Worm (Caenorhabditis elegans): ENCODE results near the gene srt-40.

The srt-40 gene

DNA sequence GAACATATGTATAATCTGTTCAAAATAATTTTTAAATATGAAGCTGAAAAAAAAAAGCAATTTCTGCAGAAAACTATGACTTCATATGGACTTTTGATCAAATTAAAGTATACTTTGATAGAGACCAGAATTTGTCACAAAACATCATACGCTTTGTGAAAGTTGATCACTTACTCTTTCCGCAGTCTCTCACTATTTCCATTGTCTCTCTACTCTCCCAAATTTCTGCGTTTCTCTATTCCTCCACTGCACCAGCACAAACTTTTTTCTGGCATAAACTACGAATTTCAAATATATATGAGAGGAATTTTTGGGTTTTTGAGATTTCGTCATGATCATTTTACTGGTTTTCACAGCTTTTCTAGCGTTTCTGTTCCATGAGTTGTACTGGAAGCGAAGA, 29.8 kb upstream of the srt-40 start, which contains the start of gene cyp-33C4:
cyp-33C4 (plus strand) TSS at position 293 of the 400 bp plus-strand sequence.
- TF ChIP-seq nhr-80 (tag; optimal IDR thresholded peaks at IDR 0.05), result peak; percentile 33
- TF ChIP-seq ztf-26 (tag; optimal IDR thresholded peaks at IDR 0.05), result no peak
- TF ChIP-seq mxl-1 (tag; optimal IDR thresholded peaks at IDR 0.05), result no peak
- TF ChIP-seq lin-35 (GFP tag; optimal IDR thresholded peaks at IDR 0.05), result no peak
- TF ChIP-seq hmg-1.2 (GFP tag; IDR thresholded peaks at IDR 0.05), result peak; percentile 71; the same call in 1 of the 2 replicates
- no peak for TF ChIP-seq ZK185.1 (tag; optimal IDR thresholded peaks at IDR 0.05; ENCODE audit: poor library complexity, severe bottlenecking)
- TF ChIP-seq cebp-1 (GFP tag; IDR thresholded peaks at IDR 0.05), result 0 out of 2 replicates have a peak, but pooled peaks have one; percentile 27
- TF ChIP-seq cebp-1 (tag; optimal IDR thresholded peaks at IDR 0.05), result peak; percentile 55

DNA sequence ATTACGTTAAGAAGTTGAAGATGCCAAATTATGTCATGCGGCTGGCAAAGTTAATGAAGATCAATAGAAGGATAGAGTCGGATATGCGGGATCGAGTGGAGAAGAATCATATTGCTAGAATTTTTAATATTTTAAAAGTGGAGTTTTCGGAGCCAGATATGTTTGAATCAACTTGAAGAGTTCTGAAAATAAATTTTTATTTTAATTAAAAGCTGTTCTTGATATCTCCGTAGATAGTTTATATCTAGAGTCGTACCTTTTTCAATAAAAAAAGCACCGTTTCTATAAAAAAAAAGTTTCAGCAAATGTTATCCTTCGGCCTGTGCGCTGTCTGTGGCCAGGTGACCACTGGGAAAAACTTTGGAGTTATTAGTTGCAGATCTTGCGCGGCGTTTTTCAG, 27.1 kb upstream of the srt-40 start, which contains the start of gene nhr-96:
nhr-96 (plus strand) TSS at position 301 of the 400 bp plus-strand sequence.
- no peak for TF ChIP-seq athp-1 (tag; optimal IDR thresholded peaks at IDR 0.05)
- TF ChIP-seq B0019.2 (GFP tag; conservative IDR thresholded peaks at IDR 0.05), result no peak
- no peak for TF ChIP-seq ceh-27 (GFP tag; optimal IDR thresholded peaks at IDR 0.05)
- TF ChIP-seq ZK185.1 (tag; optimal IDR thresholded peaks at IDR 0.05; ENCODE audit: poor library complexity, severe bottlenecking), result no peak
- TF ChIP-seq madf-10 (tag; optimal IDR thresholded peaks at IDR 0.05), result no peak
- no peak for TF ChIP-seq nfya-2 (GFP tag; IDR thresholded peaks at IDR 0.05)
- no peak for TF ChIP-seq T26A5.8 (tag; optimal IDR thresholded peaks at IDR 0.05)
- no peak for TF ChIP-seq mcd-1 (GFP tag; IDR thresholded peaks at IDR 0.05)
- TF ChIP-seq mel-28 (tag; optimal IDR thresholded peaks at IDR 0.05; ENCODE audit: borderline replicate concordance), result no peak
- TF ChIP-seq sea-2 (GFP tag; IDR thresholded peaks at IDR 0.05), result no peak
- no peak for TF ChIP-seq attf-6 (GFP tag; IDR thresholded peaks at IDR 0.05)
- no peak for TF ChIP-seq F55B11.4 (tag; optimal IDR thresholded peaks at IDR 0.05; ENCODE audit: borderline replicate concordance, insufficient read depth)
- TF ChIP-seq pbrm-1 (GFP tag; IDR thresholded peaks at IDR 0.05), result no peak
- no peak for TF ChIP-seq bed-2 (GFP tag; IDR thresholded peaks at IDR 0.05)

DNA sequence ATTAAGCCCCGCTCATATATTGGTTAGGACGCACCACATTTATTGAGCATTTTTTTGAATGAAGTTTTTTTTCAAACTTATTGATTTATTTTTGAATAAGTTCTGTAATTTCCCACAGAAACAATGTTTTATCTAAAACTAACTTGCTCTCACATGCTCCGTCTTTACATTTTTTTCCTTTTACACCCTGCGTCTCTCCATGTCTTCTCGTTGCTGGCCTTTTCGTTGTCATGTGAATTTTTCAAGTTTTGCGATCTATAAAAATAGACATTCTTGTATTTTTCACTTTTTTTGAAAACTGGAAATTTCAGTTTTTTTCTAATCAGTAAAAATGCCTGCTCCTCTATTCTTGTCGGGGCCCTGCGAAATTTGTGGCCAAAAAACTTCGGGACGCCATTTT, 24.8 kb upstream of the srt-40 start, which contains the start of gene nhr-134:
nhr-134 (plus strand) TSS at position 312 of the 400 bp plus-strand sequence.
- TF ChIP-seq egl-44 (GFP tag; IDR thresholded peaks at IDR 0.05) (no peak), mxl-1 (tag; optimal IDR thresholded peaks at IDR 0.05) (no peak), K12H6.12 (tag; optimal IDR thresholded peaks at IDR 0.05) (no peak), B0035.1 (tag; optimal IDR thresholded peaks at IDR 0.05) (no peak), lin-40 (tag; optimal IDR thresholded peaks at IDR 0.05) (no peak), gei-17 (GFP tag; optimal IDR thresholded peaks at IDR 0.05) (no peak), sptf-2 (GFP tag; optimal IDR thresholded peaks at IDR 0.05) (no peak), T26A5.8 (tag; optimal IDR thresholded peaks at IDR 0.05) (no peak), T07F8.4 (tag; optimal IDR thresholded peaks at IDR 0.05) (no peak), ztf-26 (tag; optimal IDR thresholded peaks at IDR 0.05) (no peak), B0336.3 (GFP tag; IDR thresholded peaks at IDR 0.05) (no peak), madf-8 (GFP tag; conservative IDR thresholded peaks at IDR 0.05) (no peak), lir-1 (GFP tag; conservative IDR thresholded peaks at IDR 0.05) (no peak), C17E4.6 (GFP tag; IDR thresholded peaks at IDR 0.05) (no peak), hmg-1.2 (GFP tag; IDR thresholded peaks at IDR 0.05) (peak; percentile 52; the same call in 1 of the 2 replicates), attf-5 (GFP tag; optimal IDR thresholded peaks at IDR 0.05) (peak; percentile 34), Y67H2A.10 (GFP tag; conservative IDR thresholded peaks at IDR 0.05) (no peak), nhr-27 (tag; optimal IDR thresholded peaks at IDR 0.05) (no peak), F10E7.11 (tag; optimal IDR thresholded peaks at IDR 0.05) (no peak), ZK185.1 (tag; optimal IDR thresholded peaks at IDR 0.05; ENCODE audit: poor library complexity, severe bottlenecking) (no peak), F22D6.2 (tag; optimal IDR thresholded peaks at IDR 0.05) (no peak), cebp-1 (GFP tag; IDR thresholded peaks at IDR 0.05) (no peak), cebp-1 (tag; optimal IDR thresholded peaks at IDR 0.05) (peak; percentile 25), Y56A3A.18 (GFP tag; IDR thresholded peaks at IDR 0.05) (no peak), zim-3 (tag; optimal IDR thresholded peaks at IDR 0.05) (no peak), nhr-80 (tag; optimal IDR thresholded peaks at IDR 0.05) (peak; percentile 4), rpc-1 (optimal IDR thresholded peaks at IDR 0.05) (no peak), rpc-1 (tag; optimal IDR thresholded peaks at IDR 0.05) (no peak), ccch-3 (GFP tag; optimal IDR thresholded peaks at IDR 0.05) (no peak), hsf-1 (GFP tag; IDR thresholded peaks at IDR 0.05) (no peak), attf-6 (GFP tag; IDR thresholded peaks at IDR 0.05) (no peak), sea-2 (GFP tag; IDR thresholded peaks at IDR 0.05) (no peak)

Measured in whole organism, young adult.